Fruit fly (Drosophila melanogaster) whole organism, embryonic: ENCODE measurements around the gene CG3149.

Source experiments
- Asciz ChIP-seq: fragments of 200-800 bp; sonication (Bioruptor generic); optimal IDR thresholded peaks from 2 replicates; lab custom pipeline; 2017; ENCODE audit warnings: missing biosample characterization, mild to moderate bottlenecking, missing genetic modification characterization, missing genetic modification reagents
- B-H2 ChIP-seq: fragments of 200-800 bp; sonication (Bioruptor generic); optimal IDR thresholded peaks from 2 replicates; lab custom pipeline; 2018; ENCODE audit warnings: missing biosample characterization, mild to moderate bottlenecking, missing genetic modification characterization
- BEAF-32 ChIP-seq: fragments of 200-800 bp; sonication (Bioruptor generic); optimal IDR thresholded peaks from 3 replicates; lab custom pipeline; 2017; ENCODE audit warnings: missing biosample characterization, missing genetic modification characterization, mild to moderate bottlenecking, moderate library complexity, missing genetic modification reagents
- C15 ChIP-seq: fragments of 200-800 bp; sonication (Bioruptor generic); IDR thresholded peaks from 3 replicates; pipeline ENCODE4 v1.3.6; 2022; ENCODE audit warnings: missing biosample characterization, missing genetic modification characterization
- CG10209 ChIP-seq: fragments of 200-800 bp; sonication (Bioruptor generic); optimal IDR thresholded peaks from 3 replicates; lab custom pipeline; 2017; ENCODE audit warnings: missing biosample characterization, mild to moderate bottlenecking, missing genetic modification characterization, missing genetic modification reagents
- CG10543 ChIP-seq: fragments of 200-800 bp; sonication (Bioruptor generic); optimal IDR thresholded peaks from 3 replicates; lab custom pipeline; 2017; ENCODE audit warnings: missing biosample characterization, mild to moderate bottlenecking, missing genetic modification characterization, moderate library complexity
- CG11695 ChIP-seq: fragments of 200-800 bp; sonication (Bioruptor generic); IDR thresholded peaks from 3 replicates; pipeline ENCODE4 v1.3.6; 2022; ENCODE audit warnings: missing biosample characterization, missing genetic modification characterization
- CG13624 ChIP-seq: fragments of 200-800 bp; sonication (Bioruptor generic); optimal IDR thresholded peaks from 2 replicates; lab custom pipeline; 2016; ENCODE audit warnings: missing biosample characterization, missing genetic modification characterization
- CG13775 ChIP-seq: fragments of 200-800 bp; sonication (Bioruptor generic); optimal IDR thresholded peaks from 3 replicates; lab custom pipeline; 2017; ENCODE audit warnings: missing biosample characterization, mild to moderate bottlenecking, missing genetic modification characterization
- CG14860 ChIP-seq: fragments of 200-800 bp; sonication (Bioruptor generic); IDR thresholded peaks from 3 replicates; pipeline ENCODE4 v1.3.6; 2022; ENCODE audit warnings: missing biosample characterization, missing genetic modification characterization; ENCODE audit not compliant: partially characterized antibody
- CG14965 ChIP-seq: fragments of 200-800 bp; sonication (Bioruptor generic); optimal IDR thresholded peaks from 2 replicates; lab custom pipeline; 2016; ENCODE audit warnings: missing biosample characterization, missing genetic modification characterization, borderline replicate concordance
- CG1603 ChIP-seq: fragments of 200-800 bp; sonication (Bioruptor generic); optimal IDR thresholded peaks from 2 replicates; lab custom pipeline; 2019; ENCODE audit warnings: missing biosample characterization, mild to moderate bottlenecking, missing genetic modification characterization, moderate library complexity
- CG4617 ChIP-seq: fragments of 200-800 bp; sonication (Bioruptor generic); optimal IDR thresholded peaks from 3 replicates; lab custom pipeline; 2016; ENCODE audit warnings: missing biosample characterization, missing genetic modification characterization, borderline replicate concordance
- CG7271 ChIP-seq: fragments of 200-800 bp; sonication (Bioruptor generic); optimal IDR thresholded peaks from 2 replicates; lab custom pipeline; 2018; ENCODE audit warnings: missing biosample characterization, mild to moderate bottlenecking, missing genetic modification characterization, moderate library complexity
- CG8478 ChIP-seq: fragments of >200 bp; optimal IDR thresholded peaks from 2 replicates; lab custom pipeline; 2018
- CG8924 ChIP-seq: fragments of 200-800 bp; optimal IDR thresholded peaks from 3 replicates; lab custom pipeline; 2019; ENCODE audit warnings: missing biosample characterization, mild to moderate bottlenecking, missing genetic modification characterization, moderate library complexity
- CG9609 ChIP-seq: fragments of 200-800 bp; sonication (Bioruptor generic); optimal IDR thresholded peaks from 3 replicates; lab custom pipeline; 2016; ENCODE audit warnings: missing biosample characterization, missing genetic modification characterization
- CkIIα-i1 ChIP-seq: fragments of 200-800 bp; sonication (Bioruptor generic); IDR thresholded peaks from 2 replicates; pipeline ENCODE4 v1.3.6; 2022; ENCODE audit warnings: missing biosample characterization, missing genetic modification characterization
- D ChIP-seq, 2 experiments: fragments of 200-800 bp in 1 of 2; fragments of >200 bp in 1 of 2; sonication (Bioruptor generic) in 1 of 2; optimal IDR thresholded peaks; 2 replicates in 1 of 2; 3 replicates in 1 of 2; lab custom pipeline; 2017; ENCODE audit warnings: mild to moderate bottlenecking in 1 of 2, missing biosample characterization in 1 of 2, missing genetic modification characterization in 1 of 2, missing genetic modification reagents in 1 of 2
- Doc2 ChIP-seq: fragments of 200-800 bp; sonication (Bioruptor generic); IDR thresholded peaks from 2 replicates; pipeline ENCODE4 v1.3.6; 2022; ENCODE audit warnings: missing biosample characterization, missing genetic modification characterization
- E2f2 ChIP-seq: fragments of 200-800 bp; sonication (Bioruptor generic); IDR thresholded peaks from 2 replicates; pipeline ENCODE4 v1.3.6; 2022; ENCODE audit warnings: missing biosample characterization, missing genetic modification characterization
- Ets97D ChIP-seq: fragments of 200-800 bp; sonication (Bioruptor generic); optimal IDR thresholded peaks from 3 replicates; lab custom pipeline; 2016; ENCODE audit warnings: missing biosample characterization, missing genetic modification characterization
- HLH3B ChIP-seq: fragments of 200-800 bp; sonication (Bioruptor generic); IDR thresholded peaks from 2 replicates; pipeline ENCODE4 v1.3.6; 2022; ENCODE audit warnings: missing biosample characterization, missing genetic modification characterization
- Lhr ChIP-seq: fragments of 200-800 bp; sonication (Bioruptor generic); optimal IDR thresholded peaks from 3 replicates; lab custom pipeline; 2017; ENCODE audit warnings: mild to moderate bottlenecking, missing biosample characterization, missing genetic modification reagents, missing genetic modification characterization
- MESR4 ChIP-seq: fragments of 200-800 bp; sonication (Bioruptor generic); optimal IDR thresholded peaks from 2 replicates; lab custom pipeline; 2018; ENCODE audit warnings: missing biosample characterization, mild to moderate bottlenecking, missing genetic modification characterization, moderate library complexity
- NC2β ChIP-seq: fragments of 200-800 bp; sonication (Bioruptor generic); optimal IDR thresholded peaks from 2 replicates; lab custom pipeline; 2016; ENCODE audit warnings: missing biosample characterization, missing genetic modification characterization
- Neu2 ChIP-seq: fragments of 200-800 bp; sonication (Bioruptor generic); optimal IDR thresholded peaks from 3 replicates; lab custom pipeline; 2016; ENCODE audit warnings: missing biosample characterization, missing genetic modification characterization, borderline replicate concordance
- Nf-YC ChIP-seq: fragments of 200-800 bp; optimal IDR thresholded peaks from 3 replicates; lab custom pipeline; 2019; ENCODE audit warnings: missing biosample characterization, mild to moderate bottlenecking, missing genetic modification characterization, moderate library complexity
- Optix ChIP-seq: fragments of 200-800 bp; sonication (Bioruptor generic); IDR thresholded peaks from 3 replicates; pipeline ENCODE4 v1.3.6; 2022; ENCODE audit warnings: missing biosample characterization, missing genetic modification characterization
- Poxn ChIP-seq: fragments of 200-800 bp; sonication (Bioruptor generic); IDR thresholded peaks from 2 replicates; pipeline ENCODE4 v1.3.6; 2022; ENCODE audit warnings: missing biosample characterization, missing genetic modification characterization
- Ptx1 ChIP-seq: fragments of 200-800 bp; sonication (Bioruptor generic); IDR thresholded peaks from 2 replicates; pipeline ENCODE4 v1.3.6; 2022; ENCODE audit warnings: missing biosample characterization, missing genetic modification characterization
- Ravus ChIP-seq: fragments of 200-800 bp; sonication (Bioruptor generic); IDR thresholded peaks from 2 replicates; pipeline ENCODE4 v1.3.6; 2022; ENCODE audit warnings: missing biosample characterization, missing genetic modification characterization
- Rx ChIP-seq: fragments of 200-800 bp; sonication (Bioruptor generic); IDR thresholded peaks from 2 replicates; pipeline ENCODE4 v1.3.6; 2022; ENCODE audit warnings: missing biosample characterization, missing genetic modification characterization
- ac ChIP-seq: fragments of 200-800 bp; sonication (Bioruptor generic); optimal IDR thresholded peaks from 3 replicates; lab custom pipeline; 2017; ENCODE audit warnings: missing biosample characterization, mild to moderate bottlenecking, missing genetic modification characterization
- ap ChIP-seq: fragments of 200-800 bp; sonication (Bioruptor generic); IDR thresholded peaks from 2 replicates; pipeline ENCODE4 v1.3.6; 2022; ENCODE audit warnings: missing biosample characterization, missing genetic modification characterization
- ase ChIP-seq: fragments of 200-800 bp; sonication (Bioruptor generic); IDR thresholded peaks from 3 replicates; pipeline ENCODE4 v1.3.6; 2022; ENCODE audit warnings: missing biosample characterization, missing genetic modification characterization
- bbx ChIP-seq: fragments of 200-800 bp; sonication (Bioruptor generic); IDR thresholded peaks from 2 replicates; pipeline ENCODE4 v1.3.6; 2022; ENCODE audit warnings: missing biosample characterization, missing genetic modification characterization; ENCODE audit not compliant: partially characterized antibody
- crol ChIP-seq: fragments of 200-800 bp; sonication (Bioruptor generic); IDR thresholded peaks from 2 replicates; pipeline ENCODE4 v1.3.6; 2022; ENCODE audit warnings: missing biosample characterization, missing genetic modification characterization
- crp ChIP-seq, 2 experiments: fragments of 200-800 bp; sonication (Bioruptor generic); optimal IDR thresholded peaks; 2 replicates in 1 of 2; 3 replicates in 1 of 2; lab custom pipeline; 2017; ENCODE audit warnings: missing biosample characterization in 2 of 2, missing genetic modification characterization in 2 of 2, mild to moderate bottlenecking in 1 of 2, moderate library complexity in 1 of 2
- en ChIP-seq: fragments of 200-800 bp; sonication (Bioruptor generic); optimal IDR thresholded peaks from 2 replicates; lab custom pipeline; 2016; ENCODE audit warnings: missing biosample characterization, missing genetic modification characterization
- jumu ChIP-seq: fragments of 200-800 bp; sonication (Bioruptor generic); optimal IDR thresholded peaks from 3 replicates; lab custom pipeline; 2016; ENCODE audit warnings: missing biosample characterization, missing genetic modification characterization
- maf-S ChIP-seq: fragments of 200-800 bp; sonication (Bioruptor generic); optimal IDR thresholded peaks from 2 replicates; lab custom pipeline; 2016; ENCODE audit warnings: missing biosample characterization, missing genetic modification characterization
- oc ChIP-seq: fragments of 200-800 bp; sonication (Bioruptor generic); optimal IDR thresholded peaks from 2 replicates; lab custom pipeline; 2018; ENCODE audit warnings: missing biosample characterization, mild to moderate bottlenecking, missing genetic modification characterization, moderate library complexity
- onecut ChIP-seq: fragments of 200-800 bp; sonication (Bioruptor generic); IDR thresholded peaks from 2 replicates; pipeline ENCODE4 v1.3.6; 2022; ENCODE audit warnings: missing biosample characterization, missing genetic modification characterization
- pb ChIP-seq: fragments of 200-800 bp; sonication (Bioruptor generic); optimal IDR thresholded peaks from 3 replicates; lab custom pipeline; 2016; ENCODE audit warnings: missing biosample characterization, missing genetic modification characterization
- pum ChIP-seq: fragments of 200-800 bp; sonication (Bioruptor generic); optimal IDR thresholded peaks from 2 replicates; lab custom pipeline; 2016; ENCODE audit warnings: missing biosample characterization, missing genetic modification characterization
- ranshi ChIP-seq: fragments of 200-800 bp; sonication (Bioruptor generic); IDR thresholded peaks from 2 replicates; pipeline ENCODE4 v1.3.6; 2022; ENCODE audit warnings: missing biosample characterization, missing genetic modification characterization
- shn ChIP-seq: fragments of 200-800 bp; sonication (Bioruptor generic); optimal IDR thresholded peaks from 3 replicates; lab custom pipeline; 2016; ENCODE audit warnings: missing biosample characterization, missing genetic modification characterization
- tgo ChIP-seq: fragments of 200-800 bp; sonication (Bioruptor generic); IDR thresholded peaks from 3 replicates; pipeline ENCODE4 v1.3.6; 2022; ENCODE audit warnings: missing biosample characterization, missing genetic modification characterization
- tin ChIP-seq: fragments of 200-800 bp; sonication (Bioruptor generic); optimal IDR thresholded peaks from 3 replicates; lab custom pipeline; 2016; ENCODE audit warnings: missing biosample characterization, missing genetic modification characterization
- wek ChIP-seq: fragments of 200-800 bp; sonication (Bioruptor generic); optimal IDR thresholded peaks from 3 replicates; lab custom pipeline; 2018; ENCODE audit warnings: missing biosample characterization, mild to moderate bottlenecking, missing genetic modification characterization, moderate library complexity

Gene CG3149

DNA sequence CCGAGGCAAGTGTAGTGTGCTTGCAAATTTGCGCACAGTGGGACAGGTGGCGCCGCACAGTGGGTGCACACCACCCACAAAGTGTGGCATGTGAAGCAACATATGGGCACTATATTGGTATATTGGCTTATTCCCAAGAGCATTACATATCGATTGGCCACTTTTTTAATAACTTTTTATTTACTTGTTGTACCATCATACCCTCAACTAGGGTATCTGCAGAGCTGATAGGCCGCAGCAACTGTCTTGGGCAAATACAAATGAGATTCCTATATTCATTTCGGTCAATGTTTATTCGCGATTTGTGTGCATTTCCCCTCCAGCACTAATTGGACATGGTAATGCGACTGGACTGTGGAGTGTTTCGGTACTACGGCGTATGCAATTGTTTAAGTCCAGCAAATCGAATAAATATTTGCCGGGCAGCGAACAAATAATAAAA is 29.8 kb upstream of the CG3149 start (continued):
- TF ChIP-seq Lhr (GFP tag; lab: Kevin White, UChicago) (peak; percentile 40), Nf-YC (tag; lab: Kevin White, UChicago) (no peak), bbx (GFP tag; lab: Robert Waterston, UW) (no peak), CG1603 (tag; lab: Kevin White, UChicago) (peak; percentile 89), NC2β (GFP tag; lab: Kevin White, UChicago) (no peak), CG9609 (GFP tag; lab: Kevin White, UChicago) (peak; percentile 7), tgo (GFP tag; lab: Robert Waterston, UW) (peak; percentile 38; the same call in 1 of the 3 replicates), pb (GFP tag; lab: Kevin White, UChicago) (peak; percentile 21), CG13775 (GFP tag; lab: Kevin White, UChicago) (no peak), CG4617 (GFP tag; lab: Kevin White, UChicago) (no peak), CG11695 (GFP tag; lab: Robert Waterston, UW) (no peak), ap (0 out of 2 replicates have a peak, but pooled peaks have one; percentile 55), Neu2 (GFP tag; lab: Kevin White, UChicago) (no peak), Ravus (GFP tag; lab: Robert Waterston, UW) (no peak), HLH3B (GFP tag; lab: Robert Waterston, UW) (peak; percentile 54), ase (GFP tag; lab: Robert Waterston, UW) (peak; percentile 52; the same call in 1 of the 3 replicates), Ets97D (GFP tag; lab: Kevin White, UChicago) (no peak), Doc2 (GFP tag; lab: Robert Waterston, UW) (no peak), MESR4 (GFP tag; lab: Kevin White, UChicago) (no peak), E2f2 (GFP tag; lab: Robert Waterston, UW) (no peak), Asciz (GFP tag; lab: Kevin White, UChicago) (peak; percentile 70), shn (peak; percentile 18), C15 (no peak), oc (tag; lab: Kevin White, UChicago) (no peak), en (GFP tag; lab: Kevin White, UChicago) (no peak), ac (GFP tag; lab: Kevin White, UChicago) (peak; percentile 22), crp (GFP tag; optimal IDR thresholded peaks at IDR 0.05; lab: Kevin White, UChicago) (peak in 1 of 2 experiments; percentile 7), wek (GFP tag; lab: Kevin White, UChicago) (peak; percentile 60), CG8478 (no peak), crol (GFP tag; lab: Robert Waterston, UW) (no peak), B-H2 (no peak), CG13624 (no peak), CG7271 (tag; lab: Kevin White, UChicago) (peak; percentile 24), ranshi (GFP tag; lab: Robert Waterston, UW) (0 out of 2 replicates have a peak, but pooled peaks have one; percentile 18), CG10543 (GFP tag; lab: Kevin White, UChicago) (no peak), pum (GFP tag; lab: Kevin White, UChicago) (peak; percentile 35), jumu (GFP tag; lab: Kevin White, UChicago) (no peak), Poxn (no peak), onecut (peak; percentile 35), D (optimal IDR thresholded peaks at IDR 0.05; lab: Kevin White, UChicago) (no peak), D (GFP tag; optimal IDR thresholded peaks at IDR 0.05; lab: Kevin White, UChicago) (peak; percentile 62), CG14860 (no peak), Ptx1 (peak; percentile 55), CkIIα-i1 (GFP tag; lab: Robert Waterston, UW) (no peak), Rx (peak; percentile 67), Optix (peak; percentile 56; the same call in 1 of the 3 replicates), BEAF-32 (GFP tag; lab: Kevin White, UChicago) (no peak), CG8924 (tag; lab: Kevin White, UChicago) (no peak), tin (GFP tag; lab: Kevin White, UChicago) (peak; percentile 36), CG14965 (peak; percentile 8), CG10209 (GFP tag; lab: Kevin White, UChicago) (peak; percentile 43), maf-S (GFP tag; lab: Kevin White, UChicago) (no peak)
